Worm (Caenorhabditis elegans) whole organism, L2 larva: ENCODE measurements around the gene srw-67.

ENCODE experiments used
- C34F6.9 ChIP-seq: fragments of 150-350 bp; optimal IDR thresholded peaks from 2 replicates; lab custom pipeline; 2014; ENCODE audit warnings: missing biosample characterization, missing genetic modification characterization
- F13H6.1 ChIP-seq: sonication (generic microtip); optimal IDR thresholded peaks from 2 replicates; lab custom pipeline; 2016; ENCODE audit warnings: missing genetic modification characterization, missing compliant biosample characterization
- R02D3.7 ChIP-seq: fragments of 150-350 bp; optimal IDR thresholded peaks from 2 replicates; lab custom pipeline; 2014; ENCODE audit warnings: missing biosample characterization, missing genetic modification characterization
- Y55F3AM.14 ChIP-seq: fragments of 200-800 bp; sonication (Bioruptor generic); optimal IDR thresholded peaks from 2 replicates; lab custom pipeline; 2018; ENCODE audit warnings: mild to moderate bottlenecking, missing genetic modification characterization, missing compliant biosample characterization
- ZK546.5 ChIP-seq: sonication (generic microtip); optimal IDR thresholded peaks from 2 replicates; lab custom pipeline; 2017; ENCODE audit warnings: missing biosample characterization, missing genetic modification characterization
- ama-1 ChIP-seq: fragments of 150-350 bp; optimal IDR thresholded peaks from 2 replicates; lab custom pipeline; 2018; ENCODE audit warnings: inconsistent platforms
- blmp-1 ChIP-seq: sonication (generic microtip); optimal IDR thresholded peaks from 2 replicates; lab custom pipeline; 2017; ENCODE audit warnings: missing genetic modification characterization, mild to moderate bottlenecking, missing compliant biosample characterization, antibody characterized with exemption, moderate library complexity; ENCODE audit not compliant: insufficient read depth
- ceh-16 ChIP-seq: fragments of 150-350 bp; optimal IDR thresholded peaks from 2 replicates; lab custom pipeline; 2014; ENCODE audit warnings: missing biosample characterization, missing genetic modification characterization
- ceh-82 ChIP-seq: fragments of 150-350 bp; optimal IDR thresholded peaks from 2 replicates; lab custom pipeline; 2014; ENCODE audit warnings: missing biosample characterization, missing genetic modification characterization
- crh-2 ChIP-seq: sonication (generic microtip); optimal IDR thresholded peaks from 2 replicates; lab custom pipeline; 2017; ENCODE audit warnings: missing biosample characterization, missing genetic modification characterization
- dmd-4 ChIP-seq: sonication (generic microtip); optimal IDR thresholded peaks from 2 replicates; lab custom pipeline; 2017; ENCODE audit warnings: missing biosample characterization, missing genetic modification characterization
- egl-27 ChIP-seq: sonication (generic microtip); optimal IDR thresholded peaks from 3 replicates; lab custom pipeline; 2017; ENCODE audit warnings: missing biosample characterization, missing genetic modification reagents, missing genetic modification characterization
- elt-1 ChIP-seq: fragments of 150-350 bp; optimal IDR thresholded peaks from 2 replicates; lab custom pipeline; 2014; ENCODE audit warnings: missing biosample characterization, missing genetic modification characterization
- elt-3 ChIP-seq: sonication (generic microtip); optimal IDR thresholded peaks from 2 replicates; lab custom pipeline; 2017; ENCODE audit warnings: missing biosample characterization, missing genetic modification characterization
- gmeb-1 ChIP-seq: fragments of 150-350 bp; optimal IDR thresholded peaks from 2 replicates; lab custom pipeline; 2014; ENCODE audit warnings: missing biosample characterization, missing genetic modification characterization
- lin-11 ChIP-seq: fragments of 150-350 bp; sonication (generic microtip); optimal IDR thresholded peaks from 2 replicates; lab custom pipeline; 2014; ENCODE audit warnings: missing biosample characterization, missing genetic modification characterization, inconsistent platforms, mixed read lengths
- lin-13 ChIP-seq: fragments of 150-350 bp; optimal IDR thresholded peaks from 2 replicates; lab custom pipeline; 2014; ENCODE audit warnings: missing biosample characterization, missing genetic modification reagents, missing genetic modification characterization
- lin-39 ChIP-seq: fragments of 150-350 bp; optimal IDR thresholded peaks from 2 replicates; lab custom pipeline; 2014; ENCODE audit warnings: missing biosample characterization, missing genetic modification reagents, missing genetic modification characterization
- lsy-2 ChIP-seq, 2 experiments: fragments of 150-350 bp in 1 of 2; sonication (generic microtip) in 1 of 2; optimal IDR thresholded peaks; 2 replicates each; lab custom pipeline; 2014 to 2017; ENCODE audit warnings: missing biosample characterization in 2 of 2, missing genetic modification characterization in 2 of 2
- mab-5 ChIP-seq: fragments of 150-350 bp; optimal IDR thresholded peaks from 2 replicates; lab custom pipeline; 2014; ENCODE audit warnings: missing biosample characterization, missing genetic modification characterization
- mbf-1 ChIP-seq: sonication (generic microtip); optimal IDR thresholded peaks from 2 replicates; lab custom pipeline; 2017; ENCODE audit warnings: missing biosample characterization, missing genetic modification characterization
- mdl-1 ChIP-seq, 2 experiments: fragments of 150-350 bp in 1 of 2; sonication (generic microtip) in 1 of 2; optimal IDR thresholded peaks; 2 replicates each; lab custom pipeline; 2017; ENCODE audit warnings: missing biosample characterization in 2 of 2, missing genetic modification characterization in 2 of 2
- nhr-10 ChIP-seq: sonication (generic microtip); optimal IDR thresholded peaks from 2 replicates; lab custom pipeline; 2017; ENCODE audit warnings: missing biosample characterization, missing genetic modification characterization
- nhr-11 ChIP-seq: fragments of 150-350 bp; optimal IDR thresholded peaks from 2 replicates; lab custom pipeline; 2014; ENCODE audit warnings: missing biosample characterization, missing genetic modification characterization
- nhr-12 ChIP-seq: fragments of 150-350 bp; optimal IDR thresholded peaks from 2 replicates; lab custom pipeline; 2014; ENCODE audit warnings: missing biosample characterization, missing genetic modification characterization
- nhr-129 ChIP-seq: fragments of 150-350 bp; optimal IDR thresholded peaks from 2 replicates; lab custom pipeline; 2014; ENCODE audit warnings: missing biosample characterization, missing genetic modification characterization
- nhr-21 ChIP-seq: fragments of 150-350 bp; optimal IDR thresholded peaks from 2 replicates; lab custom pipeline; 2014; ENCODE audit warnings: missing biosample characterization, missing genetic modification characterization
- nhr-23 ChIP-seq: fragments of 150-350 bp; optimal IDR thresholded peaks from 2 replicates; lab custom pipeline; 2014; ENCODE audit warnings: missing biosample characterization, missing genetic modification reagents, missing genetic modification characterization
- nhr-25 ChIP-seq: fragments of 150-350 bp; sonication (generic microtip); optimal IDR thresholded peaks from 3 replicates; lab custom pipeline; 2014; ENCODE audit warnings: missing biosample characterization, missing genetic modification characterization
- nhr-6 ChIP-seq: fragments of 150-350 bp; optimal IDR thresholded peaks from 2 replicates; lab custom pipeline; 2014; ENCODE audit warnings: missing biosample characterization, missing genetic modification characterization
- nhr-77 ChIP-seq: fragments of 150-350 bp; optimal IDR thresholded peaks from 2 replicates; lab custom pipeline; 2014; ENCODE audit warnings: missing biosample characterization, missing genetic modification characterization
- sma-3 ChIP-seq: sonication (generic microtip); optimal IDR thresholded peaks from 2 replicates; lab custom pipeline; 2016; ENCODE audit warnings: missing genetic modification reagents, missing genetic modification characterization, missing compliant biosample characterization
- sma-9 ChIP-seq, 2 experiments: fragments of 150-350 bp in 1 of 2; sonication (generic microtip) in 1 of 2; optimal IDR thresholded peaks; 2 replicates each; lab custom pipeline; 2014 to 2016; ENCODE audit warnings: missing genetic modification characterization in 2 of 2, mild to moderate bottlenecking in 1 of 2, missing biosample characterization in 1 of 2, missing compliant biosample characterization in 1 of 2, missing genetic modification reagents in 1 of 2, moderate library complexity in 1 of 2
- snpc-4 ChIP-seq: fragments of 150-350 bp; optimal IDR thresholded peaks from 2 replicates; lab custom pipeline; 2014; ENCODE audit warnings: missing biosample characterization, missing genetic modification characterization
- unc-39 ChIP-seq: fragments of 150-350 bp; optimal IDR thresholded peaks from 2 replicates; lab custom pipeline; 2014; ENCODE audit warnings: missing biosample characterization, missing genetic modification characterization
- unc-62 ChIP-seq: fragments of 150-350 bp; optimal IDR thresholded peaks from 2 replicates; lab custom pipeline; 2014; ENCODE audit warnings: missing biosample characterization, missing genetic modification reagents, missing genetic modification characterization
- zag-1 ChIP-seq: fragments of 150-350 bp; optimal IDR thresholded peaks from 2 replicates; lab custom pipeline; 2014; ENCODE audit warnings: missing biosample characterization, missing genetic modification characterization
- ztf-1 ChIP-seq: fragments of 200-800 bp; sonication (Bioruptor generic); conservative IDR thresholded peaks from 2 replicates; pipeline ENCODE4 v1.3.6; 2022; ENCODE audit warnings: missing genetic modification characterization, missing compliant biosample characterization
- ztf-11 ChIP-seq: sonication (generic microtip); optimal IDR thresholded peaks from 2 replicates; lab custom pipeline; 2017; ENCODE audit warnings: missing biosample characterization, missing genetic modification characterization
- ztf-4 ChIP-seq: fragments of 150-350 bp; optimal IDR thresholded peaks from 2 replicates; lab custom pipeline; 2014; ENCODE audit warnings: missing biosample characterization, missing genetic modification characterization

srw-67 gene

DNA sequence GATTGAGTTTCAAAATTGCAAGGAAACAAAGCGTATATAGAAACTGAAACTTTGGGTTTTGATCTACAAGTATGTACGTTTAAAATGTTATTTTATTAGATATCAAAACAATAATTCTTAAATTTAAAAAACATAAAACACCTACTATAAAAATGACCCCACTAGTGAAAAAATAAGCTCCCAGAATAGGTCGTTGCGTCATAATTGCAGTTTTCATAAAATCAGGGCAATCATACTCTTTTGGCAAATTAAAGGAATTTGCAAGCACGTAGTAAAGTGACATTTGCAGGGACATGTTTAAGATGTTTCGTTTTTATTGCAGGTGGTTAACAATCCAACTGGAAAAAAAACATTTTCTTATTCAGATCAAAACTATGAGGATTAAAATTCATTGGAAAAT is 8.9 kb upstream of the srw-67 start, which contains the start of gene srt-6:
TSS of gene srt-6 (minus strand) at position 295 of the 400 bp plus-strand sequence.
- TF ChIP-seq sma-3 (GFP tag; lab: Kevin White, UChicago) (no peak), gmeb-1 (tag; lab: Kevin White, UChicago) (no peak), crh-2 (tag; lab: Kevin White, UChicago) (no peak), nhr-11 (no peak), Y55F3AM.14 (GFP tag; lab: Kevin White, UChicago) (no peak), nhr-21 (no peak), unc-39 (tag; lab: Kevin White, UChicago) (no peak), F13H6.1 (tag; lab: Kevin White, UChicago) (no peak), ztf-11 (tag; lab: Kevin White, UChicago) (no peak), mab-5 (tag; lab: Kevin White, UChicago) (no peak)
- TF ChIP-seq, all 48 proteins: peak for 0

DNA sequence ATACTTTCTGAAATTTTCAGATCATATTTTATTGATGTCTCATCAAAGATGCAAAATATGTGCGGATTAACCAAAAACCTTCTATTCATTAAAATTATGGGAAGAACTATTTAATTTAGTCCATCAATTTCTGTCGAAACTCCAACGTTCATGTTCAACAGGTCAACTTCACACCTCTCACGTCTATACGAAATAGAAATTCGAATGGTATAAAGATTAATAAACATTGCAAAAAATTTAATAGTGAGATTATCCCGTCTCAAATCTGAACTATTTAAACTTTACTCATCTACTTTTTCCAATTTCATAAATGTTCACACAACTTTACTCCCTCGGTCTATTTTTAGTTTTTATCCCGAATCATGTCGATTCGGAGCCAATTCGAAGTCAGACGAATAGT is 7.9 kb upstream of the srw-67 start, which contains the start of gene R13D7.2:
TSS of gene R13D7.2 (plus strand) at position 301 of the 400 bp plus-strand sequence.
- TF ChIP-seq elt-3 (tag; lab: Kevin White, UChicago) = no peak
- TF ChIP-seq R02D3.7 = no peak
- no peak for TF ChIP-seq ztf-4
- TF ChIP-seq lin-13 = no peak
- no peak for TF ChIP-seq egl-27 (tag; lab: Kevin White, UChicago)
- no peak for TF ChIP-seq ceh-82
- no peak for TF ChIP-seq nhr-77 (tag; lab: Kevin White, UChicago)
- no peak for TF ChIP-seq sma-3 (GFP tag; lab: Kevin White, UChicago)
- TF ChIP-seq nhr-21 = no peak
- no peak for TF ChIP-seq nhr-12 (tag; lab: Kevin White, UChicago)
- TF ChIP-seq lin-39 (tag; lab: Kevin White, UChicago) = no peak
- no peak for TF ChIP-seq C34F6.9 (tag; lab: Kevin White, UChicago)
- TF ChIP-seq mab-5 (tag; lab: Kevin White, UChicago) = no peak
- TF ChIP-seq ztf-1 (GFP tag; lab: Robert Waterston, UW) = no peak
- no peak for TF ChIP-seq zag-1 (tag; lab: Kevin White, UChicago)

ce11 chrV:7411695-7412094 is 5.8 kb upstream of the srw-67 start, which contains the start of gene str-41:
str-41 (plus strand) TSS chrV:7411995.
- TF ChIP-seq dmd-4 (tag; lab: Kevin White, UChicago) = no peak
- no peak for TF ChIP-seq mbf-1 (tag; lab: Kevin White, UChicago)
- TF ChIP-seq unc-39 (tag; lab: Kevin White, UChicago) = no peak
- no peak for TF ChIP-seq ztf-11 (tag; lab: Kevin White, UChicago)
- no peak for TF ChIP-seq gmeb-1 (tag; lab: Kevin White, UChicago)
- no peak for TF ChIP-seq nhr-25 (tag; lab: Kevin White, UChicago)
- no peak for TF ChIP-seq nhr-23
- no peak for TF ChIP-seq mdl-1 (tag; optimal IDR thresholded peaks at IDR 0.05; lab: Kevin White, UChicago)
- TF ChIP-seq lin-13 = no peak
- TF ChIP-seq unc-62 (GFP tag; lab: Kevin White, UChicago) = no peak
- TF ChIP-seq nhr-129 (tag; lab: Kevin White, UChicago) = no peak
- TF ChIP-seq Y55F3AM.14 (GFP tag; lab: Kevin White, UChicago) = no peak
- TF ChIP-seq sma-9 (GFP tag; optimal IDR thresholded peaks at IDR 0.05; lab: Kevin White, UChicago) = no peak
- TF ChIP-seq sma-9 (tag; optimal IDR thresholded peaks at IDR 0.05; lab: Kevin White, UChicago) = no peak
- TF ChIP-seq snpc-4 (tag; lab: Kevin White, UChicago) = no peak
- no peak for TF ChIP-seq crh-2 (tag; lab: Kevin White, UChicago)
- no peak for TF ChIP-seq lin-11 (tag; lab: Kevin White, UChicago)
- TF ChIP-seq, all 48 proteins: peak for 0

DNA sequence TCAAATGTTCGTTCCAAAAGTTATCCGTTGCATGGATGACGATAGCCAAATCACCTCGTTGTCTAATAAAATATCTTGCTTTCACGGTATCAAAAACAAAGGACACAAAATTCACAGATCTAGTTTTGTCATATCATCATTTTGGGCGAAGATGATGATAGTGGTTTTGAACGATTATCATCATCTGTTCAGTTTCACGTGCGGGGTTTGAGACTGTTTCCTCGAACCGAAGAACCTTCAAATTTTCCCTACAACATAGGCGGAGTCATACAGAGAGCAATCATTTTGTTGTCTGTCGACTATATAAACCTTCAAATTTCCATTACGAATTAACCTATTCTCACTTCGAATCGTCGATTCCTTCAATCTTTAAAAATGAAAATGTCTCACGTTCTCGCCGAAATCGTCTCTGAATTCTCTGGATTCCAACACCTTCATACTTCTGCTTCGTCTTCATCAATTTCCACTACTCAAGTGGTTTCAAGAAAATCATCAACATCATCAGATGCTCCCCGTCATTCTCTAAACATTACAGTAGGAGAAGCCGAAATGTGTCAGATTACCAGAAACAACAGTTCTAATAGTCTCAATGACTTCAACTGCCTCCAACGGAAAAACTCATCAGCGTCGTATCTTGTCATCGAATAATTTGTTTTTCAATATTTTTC is 4.2 kb upstream of the srw-67 start, which contains the start of gene F18E3.11:
TSS of gene F18E3.11 (plus strand) at position 376 of the 668 bp plus-strand sequence.
- TF ChIP-seq lin-11 (tag; lab: Kevin White, UChicago) (no peak), ZK546.5 (no peak), ztf-11 (tag; lab: Kevin White, UChicago) (no peak), nhr-23 (no peak), zag-1 (tag; lab: Kevin White, UChicago) (no peak), nhr-21 (peak; percentile 80), ama-1 (lab: Kevin White, UChicago) (peak; percentile 89), F13H6.1 (tag; lab: Kevin White, UChicago) (no peak), nhr-25 (tag; lab: Kevin White, UChicago) (peak; percentile 85), mdl-1 (tag; optimal IDR thresholded peaks at IDR 0.05; lab: Kevin White, UChicago) (no peak), lsy-2 (tag; optimal IDR thresholded peaks at IDR 0.05; lab: Kevin White, UChicago) (no peak), blmp-1 (peak; percentile 78), nhr-10 (tag; lab: Kevin White, UChicago) (no peak), nhr-129 (tag; lab: Kevin White, UChicago) (peak; percentile 84), crh-2 (tag; lab: Kevin White, UChicago) (peak; percentile 9), R02D3.7 (no peak), dmd-4 (tag; lab: Kevin White, UChicago) (no peak), sma-3 (GFP tag; lab: Kevin White, UChicago) (peak; percentile 49), ceh-16 (tag; lab: Kevin White, UChicago) (no peak), lin-39 (tag; lab: Kevin White, UChicago) (no peak), nhr-6 (tag; lab: Kevin White, UChicago) (peak; percentile 6), ztf-1 (GFP tag; lab: Robert Waterston, UW) (no peak), elt-1 (no peak), sma-9 (GFP tag; optimal IDR thresholded peaks at IDR 0.05; lab: Kevin White, UChicago) (peak; percentile 84), sma-9 (tag; optimal IDR thresholded peaks at IDR 0.05; lab: Kevin White, UChicago) (no peak)
